Fruit fly (Drosophila melanogaster) whole organism, adult: ENCODE data around the gene ppk20.

Experiments
- CG11617 ChIP-seq: fragments of 200-800 bp; sonication (Bioruptor generic); optimal IDR thresholded peaks from 2 replicates; lab custom pipeline; 2017; ENCODE audit warnings: mild to moderate bottlenecking, missing biosample characterization, missing genetic modification reagents, missing genetic modification characterization
- CG12768 ChIP-seq: fragments of 200-800 bp; sonication (Bioruptor generic); optimal IDR thresholded peaks from 2 replicates; lab custom pipeline; 2017; ENCODE audit warnings: missing biosample characterization, missing genetic modification characterization, mild to moderate bottlenecking, moderate library complexity, missing genetic modification reagents
- CG14711 ChIP-seq: fragments of 200-800 bp; sonication (Bioruptor generic); optimal IDR thresholded peaks from 2 replicates; lab custom pipeline; 2018; ENCODE audit warnings: missing biosample characterization, mild to moderate bottlenecking, missing genetic modification characterization, moderate library complexity
- CG1620 ChIP-seq: fragments of 200-800 bp; sonication (Bioruptor generic); optimal IDR thresholded peaks from 2 replicates; lab custom pipeline; 2016; ENCODE audit warnings: missing biosample characterization, missing genetic modification characterization
- CG33017 ChIP-seq: fragments of 200-800 bp; sonication (Bioruptor generic); optimal IDR thresholded peaks from 2 replicates; lab custom pipeline; 2018; ENCODE audit warnings: missing biosample characterization, mild to moderate bottlenecking, missing genetic modification characterization, moderate library complexity
- CG5204 ChIP-seq: fragments of 200-800 bp; sonication (Bioruptor generic); optimal IDR thresholded peaks from 2 replicates; lab custom pipeline; 2016; ENCODE audit warnings: missing biosample characterization, missing genetic modification characterization
- CG7045 ChIP-seq: fragments of 200-800 bp; sonication (Bioruptor generic); optimal IDR thresholded peaks from 2 replicates; lab custom pipeline; 2017; ENCODE audit warnings: missing biosample characterization, mild to moderate bottlenecking, missing genetic modification characterization
- CG7101 ChIP-seq: fragments of 200-800 bp; sonication (Bioruptor generic); optimal IDR thresholded peaks from 2 replicates; lab custom pipeline; 2018; ENCODE audit warnings: missing biosample characterization, mild to moderate bottlenecking, missing genetic modification characterization, moderate library complexity
- Clk ChIP-seq: fragments of 200-800 bp; sonication (Bioruptor generic); optimal IDR thresholded peaks from 2 replicates; lab custom pipeline; 2017; ENCODE audit warnings: missing biosample characterization, missing genetic modification characterization
- Crg-1 ChIP-seq: fragments of 200-800 bp; sonication (Bioruptor generic); optimal IDR thresholded peaks from 2 replicates; lab custom pipeline; 2016; ENCODE audit warnings: missing biosample characterization, missing genetic modification characterization
- Hr96 ChIP-seq: fragments of 200-800 bp; sonication (Bioruptor generic); optimal IDR thresholded peaks from 2 replicates; lab custom pipeline; 2016; ENCODE audit warnings: missing biosample characterization, missing genetic modification characterization
- Mnt ChIP-seq: fragments of 200-800 bp; sonication (Bioruptor generic); optimal IDR thresholded peaks from 2 replicates; lab custom pipeline; 2016; ENCODE audit warnings: missing biosample characterization, mild to moderate bottlenecking, missing genetic modification characterization
- bab1 ChIP-seq: fragments of 200-800 bp; sonication (Bioruptor generic); optimal IDR thresholded peaks from 3 replicates; lab custom pipeline; 2019; ENCODE audit warnings: missing biosample characterization, mild to moderate bottlenecking, missing genetic modification characterization, moderate library complexity
- cic ChIP-seq: fragments of 200-800 bp; sonication (Bioruptor generic); optimal IDR thresholded peaks from 2 replicates; lab custom pipeline; 2017; ENCODE audit warnings: missing biosample characterization, mild to moderate bottlenecking, missing genetic modification characterization, moderate library complexity
- cnc ChIP-seq, 2 experiments: fragments of >200 bp; optimal IDR thresholded peaks; 2 replicates each; lab custom pipeline; 2017
- kay ChIP-seq: fragments of 200-800 bp; sonication (Bioruptor generic); peaks from one replicate; lab custom pipeline; 2016; ENCODE audit warnings: missing biosample characterization, missing genetic modification characterization, borderline replicate concordance
- ovo ChIP-seq: fragments of 200-800 bp; sonication (Bioruptor generic); optimal IDR thresholded peaks from 2 replicates; lab custom pipeline; 2016; ENCODE audit warnings: missing biosample characterization, missing genetic modification characterization
- pad ChIP-seq: fragments of 200-800 bp; sonication (Bioruptor generic); optimal IDR thresholded peaks from 3 replicates; lab custom pipeline; 2017; ENCODE audit warnings: missing biosample characterization, missing genetic modification characterization, mild to moderate bottlenecking, moderate library complexity, missing genetic modification reagents
- tj ChIP-seq: fragments of 200-800 bp; sonication (Bioruptor generic); optimal IDR thresholded peaks from 3 replicates; lab custom pipeline; 2017; ENCODE audit warnings: missing biosample characterization, mild to moderate bottlenecking, missing genetic modification characterization, moderate library complexity
- toe ChIP-seq: fragments of 200-800 bp; sonication (Bioruptor generic); optimal IDR thresholded peaks from 2 replicates; lab custom pipeline; 2016; ENCODE audit warnings: missing biosample characterization, missing genetic modification characterization

ppk20 gene

DNA sequence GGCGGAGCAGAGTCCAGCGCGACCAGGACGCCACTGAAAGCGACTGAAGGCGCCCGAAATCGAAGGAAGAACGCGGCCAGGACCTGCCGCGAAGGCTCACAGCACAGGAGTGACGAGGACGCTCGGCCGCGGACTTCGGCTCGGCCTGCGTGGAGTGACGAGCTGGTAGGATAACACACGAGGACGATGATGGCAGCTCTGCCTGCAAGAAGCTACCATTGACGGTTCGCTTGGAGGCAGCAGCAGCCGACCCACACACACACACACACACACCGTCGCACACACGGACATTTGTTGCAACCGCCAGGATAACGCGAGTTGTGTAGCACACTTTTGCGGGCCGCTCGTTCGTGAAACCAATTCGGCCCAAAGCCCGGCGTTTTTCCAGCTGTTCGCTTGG, 8.7 kb downstream of the ppk20 start, which contains the start of gene Dop1R2:
Gene Dop1R2 (minus strand): TSS at position 35 of the 400 bp plus-strand sequence.
- TF ChIP-seq pad (GFP tag; lab: Kevin White, UChicago) = no peak
- no peak for TF ChIP-seq CG11617 (GFP tag; lab: Kevin White, UChicago)
- no peak for TF ChIP-seq tj
- no peak for TF ChIP-seq Crg-1 (GFP tag; lab: Kevin White, UChicago)
- no peak for TF ChIP-seq CG33017 (tag; lab: Kevin White, UChicago)
- TF ChIP-seq CG12768 (GFP tag; lab: Kevin White, UChicago) = no peak
- TF ChIP-seq CG14711 (tag; lab: Kevin White, UChicago) = no peak
- TF ChIP-seq Mnt (GFP tag; lab: Kevin White, UChicago) = no peak
- no peak for TF ChIP-seq cnc (optimal IDR thresholded peaks at IDR 0.05; lab: Kevin White, UChicago)
- TF ChIP-seq kay (GFP tag; lab: Kevin White, UChicago) = no peak
- no peak for TF ChIP-seq ovo (GFP tag; lab: Kevin White, UChicago)
- TF ChIP-seq Clk = no peak
- TF ChIP-seq bab1 (GFP tag; lab: Kevin White, UChicago) = no peak
- no peak for TF ChIP-seq CG7101
- no peak for TF ChIP-seq CG5204
- TF ChIP-seq cic = no peak
- no peak for TF ChIP-seq CG1620 (GFP tag; lab: Kevin White, UChicago)
- no peak for TF ChIP-seq Hr96 (GFP tag; lab: Kevin White, UChicago)

DNA sequence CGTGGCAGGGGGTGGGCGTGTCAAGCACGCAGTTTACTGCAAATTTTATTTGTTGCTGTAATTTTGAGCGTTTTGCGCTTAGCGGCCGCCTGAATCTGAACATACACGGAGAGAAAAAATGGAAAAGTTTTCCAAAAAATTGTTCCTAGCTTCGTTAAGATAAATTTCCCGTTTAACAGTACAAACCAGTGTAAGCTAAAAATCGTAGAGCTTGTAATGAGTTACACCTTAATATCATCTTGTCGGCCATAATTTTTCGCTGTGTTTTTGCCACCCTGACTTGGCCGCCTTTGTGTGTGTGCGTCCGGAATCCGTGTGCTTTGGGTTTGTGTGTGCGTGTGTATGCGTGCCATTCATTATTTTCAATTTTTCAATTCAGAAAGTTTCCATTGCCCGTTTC, 17.2 kb downstream of the ppk20 start:
- TF ChIP-seq cnc (optimal IDR thresholded peaks at IDR 0.05; lab: Kevin White, UChicago) = no peak
- TF ChIP-seq CG7045 (GFP tag; lab: Kevin White, UChicago) = no peak
- no peak for TF ChIP-seq ovo (GFP tag; lab: Kevin White, UChicago)
- TF ChIP-seq tj = no peak
- TF ChIP-seq Hr96 (GFP tag; lab: Kevin White, UChicago) = no peak
- TF ChIP-seq CG14711 (tag; lab: Kevin White, UChicago) = no peak

DNA sequence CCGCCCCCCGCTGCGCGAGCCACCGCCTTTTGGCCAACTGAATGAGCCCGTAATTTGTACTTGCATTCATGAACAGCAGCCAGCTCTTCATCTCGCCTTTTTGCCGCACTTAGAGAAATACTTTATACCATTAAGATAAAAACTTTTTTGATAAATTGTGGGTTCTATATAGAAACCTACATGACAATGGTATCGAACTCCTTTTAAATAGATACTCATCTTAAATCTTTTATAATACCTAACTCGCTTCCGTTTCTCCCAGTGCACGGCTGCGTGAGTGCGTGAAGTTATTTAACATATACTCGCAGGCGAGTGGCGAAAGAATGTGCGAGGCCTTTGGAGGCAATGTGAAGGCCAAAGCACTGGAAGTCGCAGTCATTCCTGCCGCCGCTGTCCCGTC, 42.8 kb downstream of the ppk20 start:
- TF ChIP-seq toe (GFP tag; lab: Kevin White, UChicago) (peak; percentile 7), CG33017 (tag; lab: Kevin White, UChicago) (no peak)

DNA sequence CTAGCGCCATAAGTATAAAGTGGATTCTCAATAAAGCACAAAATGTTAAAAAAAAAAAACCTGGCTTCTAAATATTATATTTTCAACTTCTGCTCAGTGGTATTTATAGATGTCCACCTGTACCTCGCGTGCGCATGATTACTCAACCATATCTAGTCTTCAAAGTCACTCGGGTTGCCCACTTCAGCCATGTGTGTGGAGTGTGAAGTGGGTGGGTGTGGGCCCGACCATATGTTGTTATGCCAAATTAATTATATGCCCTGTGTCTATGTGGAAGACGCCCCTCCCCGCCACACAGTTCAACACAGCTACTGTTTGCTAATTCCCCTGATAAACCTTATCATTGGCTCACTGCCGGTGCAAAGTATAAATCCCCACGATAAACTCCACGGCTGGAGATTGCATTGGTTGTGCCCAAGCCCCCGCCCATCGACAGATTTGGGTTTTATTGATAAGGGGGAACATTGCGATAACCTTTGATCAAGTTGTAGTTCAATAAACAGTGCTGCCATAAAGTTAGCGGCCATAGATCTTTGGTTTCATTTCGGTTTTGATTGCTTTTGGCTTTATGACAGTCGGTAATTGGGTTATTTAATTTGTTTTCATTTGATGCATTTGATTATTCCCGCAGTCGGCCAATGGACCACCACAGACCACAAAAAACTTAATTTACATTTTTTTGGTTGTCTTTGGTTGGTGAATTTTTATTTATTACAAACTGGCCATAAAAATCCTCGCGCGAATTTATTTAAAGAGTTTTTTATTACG, 47.8 kb downstream of the ppk20 start:
- no peak for TF ChIP-seq CG11617 (GFP tag; lab: Kevin White, UChicago)
- no peak for TF ChIP-seq ovo (GFP tag; lab: Kevin White, UChicago)
- TF ChIP-seq CG1620 (GFP tag; lab: Kevin White, UChicago) = no peak
- TF ChIP-seq kay (GFP tag; lab: Kevin White, UChicago) = peak; percentile 20
- TF ChIP-seq CG7101 = no peak
- no peak for TF ChIP-seq tj
- TF ChIP-seq bab1 (GFP tag; lab: Kevin White, UChicago) = no peak
- peak; percentile 34 for TF ChIP-seq Hr96 (GFP tag; lab: Kevin White, UChicago)
- TF ChIP-seq Crg-1 (GFP tag; lab: Kevin White, UChicago) = no peak
- no peak for TF ChIP-seq cnc (optimal IDR thresholded peaks at IDR 0.05; lab: Kevin White, UChicago)
- no peak for TF ChIP-seq cic
- no peak for TF ChIP-seq CG12768 (GFP tag; lab: Kevin White, UChicago)

DNA sequence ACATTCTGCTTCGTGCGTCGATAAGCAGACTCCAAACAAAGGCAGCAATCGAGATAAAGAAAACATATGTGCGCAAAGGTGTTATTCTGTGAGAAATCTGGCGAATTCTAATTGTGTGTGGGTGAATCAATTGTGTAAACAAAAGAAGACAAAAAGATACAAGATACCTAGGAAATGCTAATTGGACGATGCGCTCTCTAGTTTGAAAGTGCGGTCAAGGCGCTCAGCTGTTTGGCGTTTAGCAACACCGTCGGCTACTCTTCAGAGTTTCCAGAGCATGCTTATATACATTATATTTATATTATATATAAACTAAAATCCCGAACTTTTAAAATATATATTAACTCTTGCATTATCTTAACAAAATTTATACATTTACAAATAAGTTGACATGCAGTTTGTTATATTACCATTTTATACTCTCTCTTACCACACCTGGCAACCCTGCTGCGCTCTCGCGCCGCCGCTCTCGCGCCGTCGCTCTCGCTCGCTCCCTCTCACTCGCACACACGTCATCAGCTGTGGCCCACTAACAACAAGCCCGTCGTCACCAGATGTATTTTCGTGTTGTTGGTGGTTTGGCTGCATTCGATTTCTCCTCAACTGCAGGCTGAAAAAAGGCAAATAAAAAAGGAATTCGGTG, 50.0 kb downstream of the ppk20 start, which contains the start of gene CG1907:
Gene CG1907 (plus strand): TSS at position 551 of the 643 bp plus-strand sequence.
- TF ChIP-seq CG33017 (tag; lab: Kevin White, UChicago) (peak; percentile 97), cic (peak; percentile 71), CG5204 (peak; percentile 84), Clk (peak; percentile 96), CG7045 (GFP tag; lab: Kevin White, UChicago) (peak; percentile 99), CG12768 (GFP tag; lab: Kevin White, UChicago) (peak; percentile 98), Crg-1 (GFP tag; lab: Kevin White, UChicago) (peak; percentile 93), toe (GFP tag; lab: Kevin White, UChicago) (peak; percentile 93), CG14711 (tag; lab: Kevin White, UChicago) (peak; percentile 100), CG11617 (GFP tag; lab: Kevin White, UChicago) (peak; percentile 97), CG1620 (GFP tag; lab: Kevin White, UChicago) (peak; percentile 78), cnc (optimal IDR thresholded peaks at IDR 0.05; lab: Kevin White, UChicago) (no peak), Mnt (GFP tag; lab: Kevin White, UChicago) (peak; percentile 82), bab1 (GFP tag; lab: Kevin White, UChicago) (peak; percentile 98), CG7101 (peak; percentile 98), ovo (GFP tag; lab: Kevin White, UChicago) (peak; percentile 80), tj (peak; percentile 88), kay (GFP tag; lab: Kevin White, UChicago) (no peak), pad (GFP tag; lab: Kevin White, UChicago) (peak; percentile 91), Hr96 (GFP tag; lab: Kevin White, UChicago) (peak; percentile 73)

DNA sequence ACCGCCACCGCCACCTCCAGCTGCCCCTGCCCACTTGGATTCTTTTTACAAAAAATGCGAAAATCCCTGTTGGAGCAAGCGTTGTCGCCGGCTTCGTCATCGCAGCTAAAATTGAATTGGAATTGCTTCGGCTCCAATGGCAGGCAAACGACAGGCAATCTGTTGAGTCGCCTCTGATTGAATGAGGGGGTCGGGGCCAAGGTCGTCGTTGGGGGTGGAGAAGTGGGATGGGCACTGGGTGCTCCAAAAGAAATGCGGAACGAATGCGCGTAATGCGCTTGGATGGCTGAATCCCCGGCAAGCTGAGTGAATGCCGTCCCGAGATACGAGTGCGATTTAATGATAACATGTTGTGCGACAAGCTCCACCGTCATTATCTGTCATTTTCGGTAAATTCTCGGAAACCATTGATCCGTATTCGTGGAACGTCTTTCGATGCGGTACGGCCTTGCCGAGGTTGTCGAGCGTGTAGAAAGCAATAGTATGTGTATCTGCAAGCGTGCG, 50.9 kb downstream of the ppk20 start:
- TF ChIP-seq tj (no peak), CG5204 (no peak)
